Worm (Caenorhabditis elegans): ENCODE measurements around the gene F13D11.4.

The F13D11.4 gene

ce11 chrX:5820880-5821279, 13.7 kb downstream of the F13D11.4 start:
- no peak for TF ChIP-seq F13C5.2 (tag; optimal IDR thresholded peaks at IDR 0.05)
- TF ChIP-seq hmg-4 (GFP tag; optimal IDR thresholded peaks at IDR 0.05) = peak; percentile 65
- TF ChIP-seq ceh-36 (tag; optimal IDR thresholded peaks at IDR 0.05) = no peak

DNA sequence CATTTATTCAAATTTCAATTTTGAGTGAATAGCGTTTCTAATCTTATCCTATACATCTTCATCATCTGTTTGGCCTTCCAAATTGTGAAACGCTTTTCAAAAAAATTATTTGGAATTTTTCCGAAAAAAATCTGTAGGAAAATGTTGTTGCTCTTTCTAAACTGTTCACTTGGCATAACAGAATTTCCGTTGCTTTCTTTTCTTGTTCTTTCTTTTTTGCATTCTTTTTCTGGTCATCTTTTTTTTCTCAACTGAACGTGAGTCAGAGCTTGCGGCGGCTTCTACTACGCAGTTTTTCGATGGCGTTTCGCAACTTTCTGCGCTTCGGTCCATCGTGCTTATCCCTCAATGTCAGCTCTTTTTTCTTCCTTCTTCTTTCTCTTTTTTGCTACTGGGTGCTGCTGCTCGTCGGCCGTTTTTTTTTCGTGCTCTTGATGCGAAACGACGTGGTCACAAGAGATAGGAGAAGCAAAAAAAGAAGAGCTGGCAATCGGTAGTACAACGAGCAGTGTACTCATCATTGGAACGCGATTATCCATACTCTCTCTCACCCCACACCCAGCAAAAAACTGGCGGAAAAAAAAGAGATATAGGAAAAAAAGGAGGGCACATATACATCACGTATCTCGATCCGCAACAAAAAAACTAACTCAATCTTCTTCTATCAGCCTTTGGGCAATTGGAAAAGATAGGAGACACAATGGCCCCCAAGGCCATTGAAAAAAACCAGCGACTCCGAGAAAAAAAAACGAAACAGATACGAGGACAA, 14.7 kb downstream of the F13D11.4 start:
- TF ChIP-seq hmg-4 (GFP tag; optimal IDR thresholded peaks at IDR 0.05) = no peak
- 0 out of 2 replicates have a peak, but pooled peaks have one; percentile 26 for TF ChIP-seq pes-1 (GFP tag; IDR thresholded peaks at IDR 0.05)
- TF ChIP-seq scrt-1 (GFP tag; IDR thresholded peaks at IDR 0.05) = no peak

ce11 chrX:5818176-5818575, 16.4 kb downstream of the F13D11.4 start:
- TF ChIP-seq tra-4 (tag; optimal IDR thresholded peaks at IDR 0.05) (no peak), hmg-4 (GFP tag; optimal IDR thresholded peaks at IDR 0.05) (peak; percentile 86), aly-1 (tag; optimal IDR thresholded peaks at IDR 0.05) (no peak), flt-1 (GFP tag; IDR thresholded peaks at IDR 0.05) (0 out of 2 replicates have a peak, but pooled peaks have one; percentile 34), hnd-1 (tag; optimal IDR thresholded peaks at IDR 0.05) (no peak), scrt-1 (GFP tag; IDR thresholded peaks at IDR 0.05) (0 out of 2 replicates have a peak, but pooled peaks have one; percentile 19), sea-1 (GFP tag; conservative IDR thresholded peaks at IDR 0.05) (0 out of 2 replicates have a peak, but pooled peaks have one; percentile 16), F13C5.2 (tag; optimal IDR thresholded peaks at IDR 0.05) (peak; percentile 29)

DNA sequence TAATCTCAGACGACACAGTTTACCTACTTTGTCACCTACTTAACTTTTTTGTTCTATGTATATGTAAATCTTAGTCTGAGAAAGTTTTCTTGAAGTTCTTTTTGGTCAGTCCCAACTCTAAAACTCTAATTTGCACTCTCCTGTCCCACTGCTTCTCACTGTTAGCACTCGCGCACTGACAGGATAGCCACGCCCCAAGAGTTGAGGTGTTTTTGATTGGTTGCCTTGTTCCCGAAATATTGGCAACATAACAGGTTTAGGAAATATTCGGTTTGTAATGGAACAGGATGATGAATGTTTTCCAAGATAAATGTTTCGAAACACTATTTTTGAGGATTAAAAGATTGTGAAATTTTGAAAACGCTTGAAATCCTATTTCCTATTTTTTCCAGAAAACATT, 17.5 kb downstream of the F13D11.4 start:
- TF ChIP-seq B0310.2 (tag; optimal IDR thresholded peaks at IDR 0.05) (no peak), ama-1 (optimal IDR thresholded peaks at IDR 0.05) (no peak), hnd-1 (tag; optimal IDR thresholded peaks at IDR 0.05) (no peak), tbx-11 (GFP tag; IDR thresholded peaks at IDR 0.05) (no peak), flt-1 (GFP tag; IDR thresholded peaks at IDR 0.05) (no peak), tra-4 (tag; optimal IDR thresholded peaks at IDR 0.05) (no peak), ets-7 (tag; optimal IDR thresholded peaks at IDR 0.05) (no peak), ceh-36 (tag; optimal IDR thresholded peaks at IDR 0.05) (no peak), ceh-13 (GFP tag; optimal IDR thresholded peaks at IDR 0.05) (no peak), hmbx-1 (tag; optimal IDR thresholded peaks at IDR 0.05) (no peak), pes-1 (GFP tag; IDR thresholded peaks at IDR 0.05) (no peak)

DNA sequence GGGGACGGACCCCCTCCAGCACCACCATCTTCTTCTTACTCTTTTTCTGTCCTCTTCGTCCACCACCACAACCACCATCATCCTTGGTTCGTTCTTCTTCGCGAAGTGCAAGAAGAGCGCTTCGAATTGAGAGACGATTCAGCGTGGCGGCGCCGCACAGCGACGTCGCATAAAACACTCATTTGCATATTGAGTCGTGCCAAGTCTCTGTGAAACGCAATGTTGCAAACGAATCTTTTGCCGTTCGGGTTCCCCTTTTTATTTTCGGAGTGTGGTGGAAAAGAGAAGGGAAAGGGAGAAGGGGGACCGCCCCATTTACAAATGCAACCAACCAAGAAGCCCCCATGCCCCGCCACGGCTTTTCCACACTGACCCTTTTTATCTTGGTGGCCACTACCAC, 18.3 kb downstream of the F13D11.4 start:
- TF ChIP-seq aly-1 (tag; optimal IDR thresholded peaks at IDR 0.05) (peak; percentile 23), ceh-13 (GFP tag; optimal IDR thresholded peaks at IDR 0.05) (no peak), ama-1 (optimal IDR thresholded peaks at IDR 0.05) (no peak), B0310.2 (tag; optimal IDR thresholded peaks at IDR 0.05) (peak; percentile 1), F13C5.2 (tag; optimal IDR thresholded peaks at IDR 0.05) (peak; percentile 55), hmg-4 (GFP tag; optimal IDR thresholded peaks at IDR 0.05) (peak; percentile 75), flt-1 (GFP tag; IDR thresholded peaks at IDR 0.05) (0 out of 2 replicates have a peak, but pooled peaks have one; percentile 7)

- TF ChIP-seq pes-1 (GFP tag; IDR thresholded peaks at IDR 0.05) = no peak
- TF ChIP-seq ceh-36 (tag; optimal IDR thresholded peaks at IDR 0.05) = no peak
- no peak for TF ChIP-seq tra-4 (tag; optimal IDR thresholded peaks at IDR 0.05)
- TF ChIP-seq hmg-4 (GFP tag; optimal IDR thresholded peaks at IDR 0.05) = no peak
- TF ChIP-seq sea-1 (GFP tag; conservative IDR thresholded peaks at IDR 0.05) = no peak
These were observed 19.3 kb downstream of the F13D11.4 start for ce11 chrX:5815343-5815742.

DNA sequence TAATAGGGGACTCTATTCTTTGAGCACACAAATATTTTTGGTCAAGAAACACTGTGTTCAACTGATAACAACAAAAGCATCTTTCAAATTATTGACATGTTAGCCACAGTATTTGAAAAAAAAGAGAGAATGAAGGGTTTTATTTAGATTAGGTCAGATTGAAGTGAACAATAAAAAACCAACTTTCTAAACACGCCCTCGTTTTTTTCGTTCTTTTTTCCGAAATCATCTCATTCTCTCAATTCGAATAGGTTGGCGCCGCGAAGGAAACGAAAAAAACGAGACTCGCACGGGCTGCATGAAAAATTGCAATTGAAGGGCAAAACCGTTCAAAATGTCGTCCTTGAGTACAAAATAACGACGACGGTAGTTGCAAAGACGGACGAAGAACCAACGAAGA, 20.3 kb downstream of the F13D11.4 start:
- no peak for TF ChIP-seq tra-4 (tag; optimal IDR thresholded peaks at IDR 0.05)
- TF ChIP-seq scrt-1 (GFP tag; IDR thresholded peaks at IDR 0.05) = no peak
- TF ChIP-seq ets-7 (tag; optimal IDR thresholded peaks at IDR 0.05) = no peak
- no peak for TF ChIP-seq hnd-1 (tag; optimal IDR thresholded peaks at IDR 0.05)
- no peak for TF ChIP-seq ceh-13 (GFP tag; optimal IDR thresholded peaks at IDR 0.05)
- no peak for TF ChIP-seq flt-1 (GFP tag; IDR thresholded peaks at IDR 0.05)
- TF ChIP-seq pes-1 (GFP tag; IDR thresholded peaks at IDR 0.05) = no peak
- no peak for TF ChIP-seq aly-1 (tag; optimal IDR thresholded peaks at IDR 0.05)
- TF ChIP-seq hmbx-1 (tag; optimal IDR thresholded peaks at IDR 0.05) = no peak
- TF ChIP-seq ceh-36 (tag; optimal IDR thresholded peaks at IDR 0.05) = no peak
- TF ChIP-seq ama-1 (optimal IDR thresholded peaks at IDR 0.05) = no peak
- no peak for TF ChIP-seq B0310.2 (tag; optimal IDR thresholded peaks at IDR 0.05)
- no peak for TF ChIP-seq hmg-4 (GFP tag; optimal IDR thresholded peaks at IDR 0.05)
- TF ChIP-seq tbx-37 (GFP tag; conservative IDR thresholded peaks at IDR 0.05) = no peak
- TF ChIP-seq sea-1 (GFP tag; conservative IDR thresholded peaks at IDR 0.05) = no peak
- TF ChIP-seq tbx-11 (GFP tag; IDR thresholded peaks at IDR 0.05) = no peak

- TF ChIP-seq B0310.2 (tag; optimal IDR thresholded peaks at IDR 0.05) (no peak), hmbx-1 (tag; optimal IDR thresholded peaks at IDR 0.05) (no peak), F13C5.2 (tag; optimal IDR thresholded peaks at IDR 0.05) (no peak), aly-1 (tag; optimal IDR thresholded peaks at IDR 0.05) (no peak), hnd-1 (tag; optimal IDR thresholded peaks at IDR 0.05) (no peak), ceh-13 (GFP tag; optimal IDR thresholded peaks at IDR 0.05) (no peak), ets-7 (tag; optimal IDR thresholded peaks at IDR 0.05) (no peak), sea-1 (GFP tag; conservative IDR thresholded peaks at IDR 0.05) (no peak)
These were observed 21.6 kb downstream of the F13D11.4 start for ce11 chrX:5813030-5813429.

Measured in whole organism, early embryonic.